Fruit fly (Drosophila melanogaster): Measurements from ENCODE around the gene CG45079.

DNA sequence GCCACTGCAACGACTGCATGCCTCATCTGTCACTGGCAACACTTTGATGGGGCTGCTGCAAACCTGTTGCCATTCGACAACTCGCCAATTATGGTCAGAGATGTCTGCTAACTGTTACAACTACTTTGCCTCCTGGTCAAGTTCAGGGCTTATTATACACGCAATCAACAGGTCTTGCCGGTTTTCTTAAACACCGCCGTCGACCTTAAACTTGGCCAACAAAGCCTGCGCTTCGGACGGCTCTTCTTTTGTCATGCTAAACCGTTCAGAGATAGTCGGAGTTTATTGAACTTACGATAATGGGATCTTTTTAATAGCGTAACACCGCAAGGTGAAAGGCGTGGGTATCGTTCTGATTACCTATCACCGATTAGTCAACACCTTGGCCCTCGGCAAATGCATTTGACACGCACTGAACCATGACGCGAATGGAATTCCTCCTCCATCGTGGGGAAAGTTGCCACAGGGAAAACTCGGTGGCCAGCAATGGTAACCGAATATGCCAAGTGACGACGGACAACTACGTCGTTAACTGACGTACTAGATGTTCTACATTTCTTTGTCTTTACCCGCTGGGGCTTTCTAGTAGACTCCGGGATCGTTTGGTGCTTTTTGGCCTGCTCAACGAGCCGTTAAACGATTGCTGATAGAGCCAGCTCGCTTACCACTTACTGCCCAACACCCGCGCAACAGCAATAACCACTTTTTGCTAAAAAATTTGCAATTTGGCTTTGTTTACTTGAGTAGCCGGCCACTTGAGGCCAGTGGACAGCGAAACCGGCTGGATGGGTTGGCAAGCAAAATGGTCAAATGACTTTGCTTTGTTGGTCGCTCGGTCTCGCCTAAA is 13.2 kb upstream of the CG45079 start:
- no peak for TF ChIP-seq pan (optimal IDR thresholded peaks at IDR 0.05)
- no peak for TF ChIP-seq CG8478 (optimal IDR thresholded peaks at IDR 0.05)
- TF ChIP-seq usp (GFP tag; optimal IDR thresholded peaks at IDR 0.05) = no peak
- no peak for TF ChIP-seq psq (optimal IDR thresholded peaks at IDR 0.05)
- no peak for TF ChIP-seq EcR (GFP tag; optimal IDR thresholded peaks at IDR 0.05)
- peak; percentile 12 for TF ChIP-seq Dll (optimal IDR thresholded peaks at IDR 0.05)
